Worm (Caenorhabditis elegans): ENCODE data around the gene C17A2.7.

DNA sequence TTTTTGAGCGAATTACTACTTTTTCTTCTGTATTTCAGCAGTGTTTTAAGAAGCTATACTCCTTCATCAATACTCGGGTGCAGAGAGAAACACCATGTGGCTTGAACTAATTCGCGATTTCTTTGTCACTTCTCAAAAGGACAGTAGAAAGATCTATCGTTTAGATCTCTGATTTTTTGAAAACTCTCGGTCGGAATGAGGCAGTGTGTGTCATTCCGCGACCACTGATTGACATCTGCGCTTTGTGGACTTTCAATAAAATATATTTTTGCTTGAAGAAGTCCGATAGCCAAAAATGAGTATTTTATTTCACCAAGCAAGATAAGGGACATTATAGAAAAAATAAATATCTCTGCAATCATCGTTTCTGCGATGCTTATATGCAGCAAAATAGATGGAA is 18.8 kb upstream of the C17A2.7 start:
- TF ChIP-seq W03F9.2 (tag; optimal IDR thresholded peaks at IDR 0.05) (no peak), him-1 (tag; optimal IDR thresholded peaks at IDR 0.05) (no peak)
